Fruit fly (Drosophila melanogaster) whole organism, embryonic: ENCODE measurements around the gene CG8671.

Experiments used
- Adf1 ChIP-seq: fragments of 200-800 bp; sonication (Bioruptor generic); IDR thresholded peaks from 2 replicates; pipeline ENCODE4 v1.3.6; 2022; ENCODE audit warnings: missing biosample characterization, missing genetic modification characterization
- Aef1 ChIP-seq: fragments of 200-800 bp; sonication (Bioruptor generic); IDR thresholded peaks from 3 replicates; pipeline ENCODE4 v1.3.6; 2022; ENCODE audit warnings: missing biosample characterization, missing genetic modification characterization
- B-H1 ChIP-seq: fragments of 200-800 bp; sonication (Bioruptor generic); IDR thresholded peaks from 3 replicates; pipeline ENCODE4 v1.3.6; 2022; ENCODE audit warnings: missing biosample characterization, missing genetic modification characterization
- B-H2 ChIP-seq: fragments of 200-800 bp; sonication (Bioruptor generic); optimal IDR thresholded peaks from 2 replicates; lab custom pipeline; 2018; ENCODE audit warnings: missing biosample characterization, mild to moderate bottlenecking, missing genetic modification characterization
- Bteb2 ChIP-seq: fragments of 200-800 bp; sonication (Bioruptor generic); optimal IDR thresholded peaks from 2 replicates; lab custom pipeline; 2016; ENCODE audit warnings: missing biosample characterization, missing genetic modification characterization
- CG12659 ChIP-seq: fragments of 200-800 bp; sonication (Bioruptor generic); optimal IDR thresholded peaks from 3 replicates; lab custom pipeline; 2017; ENCODE audit warnings: mild to moderate bottlenecking, missing biosample characterization, missing genetic modification reagents, missing genetic modification characterization
- CG12744 ChIP-seq: fragments of 200-800 bp; sonication (Bioruptor generic); optimal IDR thresholded peaks from 2 replicates; lab custom pipeline; 2016; ENCODE audit warnings: missing biosample characterization, missing genetic modification characterization
- CG13624 ChIP-seq: fragments of 200-800 bp; sonication (Bioruptor generic); optimal IDR thresholded peaks from 2 replicates; lab custom pipeline; 2016; ENCODE audit warnings: missing biosample characterization, missing genetic modification characterization
- CG16863 ChIP-seq: fragments of 200-800 bp; sonication (Bioruptor generic); optimal IDR thresholded peaks from 3 replicates; lab custom pipeline; 2016; ENCODE audit warnings: missing biosample characterization, missing genetic modification characterization
- CG2129 ChIP-seq: fragments of 200-800 bp; sonication (Bioruptor generic); IDR thresholded peaks from 2 replicates; pipeline ENCODE4 v1.3.6; 2022; ENCODE audit warnings: missing biosample characterization, missing genetic modification characterization; ENCODE audit not compliant: partially characterized antibody
- CG30403 ChIP-seq: fragments of 200-800 bp; sonication (Bioruptor generic); optimal IDR thresholded peaks from 3 replicates; lab custom pipeline; 2016; ENCODE audit warnings: missing biosample characterization, missing genetic modification characterization
- CG33213 ChIP-seq: fragments of 200-800 bp; sonication (Bioruptor generic); optimal IDR thresholded peaks from 3 replicates; lab custom pipeline; 2016; ENCODE audit warnings: missing biosample characterization, missing genetic modification characterization
- CG3726 ChIP-seq: fragments of 200-800 bp; sonication (Bioruptor generic); IDR thresholded peaks from 3 replicates; pipeline ENCODE4, ENCODE4 v1.3.6; 2022; ENCODE audit warnings: missing biosample characterization, missing genetic modification characterization
- CG4328 ChIP-seq: fragments of 200-800 bp; sonication (Bioruptor generic); optimal IDR thresholded peaks from 3 replicates; lab custom pipeline; 2017; ENCODE audit warnings: missing biosample characterization, missing genetic modification reagents, missing genetic modification characterization
- CG8290 ChIP-seq, 3 experiments: fragments of 200-800 bp; sonication (Bioruptor generic); optimal IDR thresholded peaks; 2 replicates each; lab custom pipeline; 2016 to 2019; ENCODE audit warnings: missing biosample characterization in 3 of 3, missing genetic modification characterization in 3 of 3, mild to moderate bottlenecking in 2 of 3, moderate library complexity in 1 of 3
- CG8359 ChIP-seq: fragments of 200-800 bp; sonication (Bioruptor generic); optimal IDR thresholded peaks from 2 replicates; lab custom pipeline; 2017; ENCODE audit warnings: missing biosample characterization, mild to moderate bottlenecking, missing genetic modification characterization, borderline replicate concordance
- CG9437 ChIP-seq: fragments of 200-800 bp; sonication (Bioruptor generic); optimal IDR thresholded peaks from 2 replicates; lab custom pipeline; 2018; ENCODE audit warnings: missing biosample characterization, mild to moderate bottlenecking, missing genetic modification characterization
- CG9797 ChIP-seq: fragments of 200-800 bp; sonication (Bioruptor generic); optimal IDR thresholded peaks from 3 replicates; lab custom pipeline; 2018; ENCODE audit warnings: missing biosample characterization, mild to moderate bottlenecking, missing genetic modification characterization
- D ChIP-seq, 2 experiments: fragments of 200-800 bp in 1 of 2; fragments of >200 bp in 1 of 2; sonication (Bioruptor generic) in 1 of 2; optimal IDR thresholded peaks; 2 replicates in 1 of 2; 3 replicates in 1 of 2; lab custom pipeline; 2017; ENCODE audit warnings: mild to moderate bottlenecking in 1 of 2, missing biosample characterization in 1 of 2, missing genetic modification characterization in 1 of 2, missing genetic modification reagents in 1 of 2
- Dp ChIP-seq: fragments of 200-800 bp; sonication (Bioruptor generic); optimal IDR thresholded peaks from 2 replicates; lab custom pipeline; 2018; ENCODE audit warnings: missing biosample characterization, mild to moderate bottlenecking, missing genetic modification characterization, moderate library complexity
- Dref ChIP-seq: fragments of 200-800 bp; sonication (Bioruptor generic); IDR thresholded peaks from 2 replicates; pipeline ENCODE4 v1.3.6; 2022; ENCODE audit warnings: missing biosample characterization, missing genetic modification characterization
- Drgx ChIP-seq: fragments of 200-800 bp; sonication (Bioruptor generic); IDR thresholded peaks from 2 replicates; pipeline ENCODE4 v1.3.6; 2022; ENCODE audit warnings: missing biosample characterization, missing genetic modification characterization
- E2f1 ChIP-seq: fragments of 200-800 bp; sonication (Bioruptor generic); IDR thresholded peaks from 2 replicates; pipeline ENCODE4 v1.3.6; 2022; ENCODE audit warnings: missing biosample characterization, missing genetic modification characterization
- Gug ChIP-seq: fragments of 200-800 bp; sonication (Bioruptor generic); IDR thresholded peaks from 4 replicates; pipeline ENCODE4 v1.3.6; 2022; ENCODE audit warnings: missing biosample characterization, missing genetic modification characterization
- HLH4C ChIP-seq: fragments of 200-800 bp; sonication (Bioruptor generic); IDR thresholded peaks from 3 replicates; pipeline ENCODE4 v1.3.6; 2022; ENCODE audit warnings: missing biosample characterization, missing genetic modification characterization; ENCODE audit not compliant: partially characterized antibody
- HLH54F ChIP-seq: fragments of 200-800 bp; sonication (Bioruptor generic); optimal IDR thresholded peaks from 3 replicates; lab custom pipeline; 2016; ENCODE audit warnings: missing biosample characterization, missing genetic modification characterization
- Hmx ChIP-seq: fragments of 200-800 bp; sonication (Bioruptor generic); optimal IDR thresholded peaks from 2 replicates; lab custom pipeline; 2016; ENCODE audit warnings: missing biosample characterization, missing genetic modification characterization
- Hr3 ChIP-seq: fragments of 200-800 bp; sonication (Bioruptor generic); optimal IDR thresholded peaks from 3 replicates; lab custom pipeline; 2016; ENCODE audit warnings: missing biosample characterization, missing genetic modification characterization
- NFAT ChIP-seq: fragments of 200-800 bp; sonication (Bioruptor generic); IDR thresholded peaks from 2 replicates; pipeline ENCODE4 v1.3.6; 2022; ENCODE audit warnings: missing biosample characterization, missing genetic modification characterization
- Sox100B ChIP-seq: fragments of 200-800 bp; sonication (Bioruptor generic); optimal IDR thresholded peaks from 3 replicates; lab custom pipeline; 2018; ENCODE audit warnings: missing biosample characterization, mild to moderate bottlenecking, missing genetic modification characterization
- Sry-β ChIP-seq: fragments of 200-800 bp; sonication (Bioruptor generic); optimal IDR thresholded peaks from 2 replicates; lab custom pipeline; 2018; ENCODE audit warnings: missing biosample characterization, mild to moderate bottlenecking, missing genetic modification characterization, moderate library complexity
- Sry-δ ChIP-seq: fragments of 200-800 bp; sonication (Bioruptor generic); optimal IDR thresholded peaks from 2 replicates; lab custom pipeline; 2016; ENCODE audit warnings: missing biosample characterization, missing genetic modification characterization
- ac ChIP-seq: fragments of 200-800 bp; sonication (Bioruptor generic); optimal IDR thresholded peaks from 3 replicates; lab custom pipeline; 2017; ENCODE audit warnings: missing biosample characterization, mild to moderate bottlenecking, missing genetic modification characterization
- ara ChIP-seq: fragments of 200-800 bp; sonication (Bioruptor generic); IDR thresholded peaks from 2 replicates; pipeline ENCODE4 v1.3.6; 2022; ENCODE audit warnings: missing biosample characterization, missing genetic modification characterization
- bbx ChIP-seq: fragments of 200-800 bp; sonication (Bioruptor generic); IDR thresholded peaks from 2 replicates; pipeline ENCODE4 v1.3.6; 2022; ENCODE audit warnings: missing biosample characterization, missing genetic modification characterization; ENCODE audit not compliant: partially characterized antibody
- bcd ChIP-seq: fragments of 200-800 bp; sonication (Bioruptor generic); optimal IDR thresholded peaks from 2 replicates; lab custom pipeline; 2017; ENCODE audit warnings: missing biosample characterization, mild to moderate bottlenecking, missing genetic modification characterization
- cad ChIP-seq: fragments of >200 bp; optimal IDR thresholded peaks from 2 replicates; lab custom pipeline; 2017; ENCODE audit warnings: missing biosample characterization, missing genetic modification characterization
- crc ChIP-seq: fragments of 200-800 bp; sonication (Bioruptor generic); optimal IDR thresholded peaks from 2 replicates; lab custom pipeline; 2016; ENCODE audit warnings: missing biosample characterization, missing genetic modification characterization
- dm ChIP-seq: fragments of 200-800 bp; sonication (Bioruptor generic); optimal IDR thresholded peaks from 3 replicates; lab custom pipeline; 2016; ENCODE audit warnings: missing biosample characterization, missing genetic modification characterization
- her ChIP-seq: fragments of 200-800 bp; sonication (Bioruptor generic); optimal IDR thresholded peaks from 2 replicates; lab custom pipeline; 2016; ENCODE audit warnings: missing biosample characterization, missing genetic modification characterization
- kay ChIP-seq: fragments of 200-800 bp; sonication (Bioruptor generic); optimal IDR thresholded peaks from 2 replicates; lab custom pipeline; 2016; ENCODE audit warnings: missing biosample characterization, missing genetic modification characterization
- lbe ChIP-seq: fragments of 200-800 bp; sonication (Bioruptor generic); optimal IDR thresholded peaks from 2 replicates; lab custom pipeline; 2016; ENCODE audit warnings: missing biosample characterization, mild to moderate bottlenecking, missing genetic modification characterization
- lilli ChIP-seq: fragments of 200-800 bp; sonication (Bioruptor generic); optimal IDR thresholded peaks from 3 replicates; lab custom pipeline; 2016; ENCODE audit warnings: missing biosample characterization, missing genetic modification characterization
- lola ChIP-seq, 3 experiments: fragments of >200 bp in 2 of 3; fragments of 200-800 bp in 1 of 3; sonication (Bioruptor generic) in 1 of 3; optimal IDR thresholded peaks; 2 replicates each; lab custom pipeline; 2017 to 2019; ENCODE audit warnings: missing biosample characterization in 3 of 3, missing genetic modification characterization in 3 of 3, mild to moderate bottlenecking in 1 of 3, moderate library complexity in 1 of 3
- oc ChIP-seq: fragments of 200-800 bp; sonication (Bioruptor generic); optimal IDR thresholded peaks from 2 replicates; lab custom pipeline; 2018; ENCODE audit warnings: missing biosample characterization, mild to moderate bottlenecking, missing genetic modification characterization, moderate library complexity
- ssp ChIP-seq: fragments of 200-800 bp; sonication (Bioruptor generic); IDR thresholded peaks from 2 replicates; pipeline ENCODE4 v1.3.6; 2022; ENCODE audit warnings: missing biosample characterization, missing genetic modification characterization
- twi ChIP-seq: fragments of 200-800 bp; optimal IDR thresholded peaks from 2 replicates; lab custom pipeline; 2019; ENCODE audit warnings: missing biosample characterization, mild to moderate bottlenecking, missing genetic modification characterization, moderate library complexity
- wdn ChIP-seq: fragments of 200-800 bp; sonication (Bioruptor generic); IDR thresholded peaks from 2 replicates; pipeline ENCODE4 v1.3.6; 2022; ENCODE audit warnings: missing biosample characterization, missing genetic modification characterization
- z ChIP-seq: fragments of 200-800 bp; sonication (Bioruptor generic); IDR thresholded peaks from 3 replicates; pipeline ENCODE4 v1.3.6; 2022; ENCODE audit warnings: missing biosample characterization, missing genetic modification characterization

Gene CG8671

dm6 chr2L:21310427-21311199 is 47.9 kb downstream of the CG8671 start, which contains the start of gene crc (continued):
- TF ChIP-seq wdn, result no peak
- no peak for TF ChIP-seq CG8359 (GFP tag; lab: Kevin White, UChicago)
- TF ChIP-seq kay (GFP tag; lab: Kevin White, UChicago), result peak; percentile 7
- TF ChIP-seq her (GFP tag; lab: Kevin White, UChicago), result peak; percentile 47
- peak; percentile 1; the same call in 1 of the 3 replicates for TF ChIP-seq B-H1
- TF ChIP-seq bbx (GFP tag; lab: Robert Waterston, UW), result no peak
- TF ChIP-seq CG30403 (GFP tag; lab: Kevin White, UChicago), result peak; percentile 57
- TF ChIP-seq Sry-δ, result peak; percentile 63
- no peak for TF ChIP-seq NFAT (GFP tag; lab: Robert Waterston, UW)
- no peak for TF ChIP-seq CG2129 (GFP tag; lab: Robert Waterston, UW)
- TF ChIP-seq CG3726 (GFP tag; lab: Robert Waterston, UW), result no peak
- TF ChIP-seq CG8290 (GFP tag; optimal IDR thresholded peaks at IDR 0.05; lab: Kevin White, UChicago), result no peak
- TF ChIP-seq CG8290 (tag; optimal IDR thresholded peaks at IDR 0.05; lab: Kevin White, UChicago), result peak in 1 of 2 experiments; percentile 21
- TF ChIP-seq CG13624 (GFP tag; lab: Kevin White, UChicago), result peak; percentile 58
- no peak for TF ChIP-seq B-H2
- peak; percentile 49 for TF ChIP-seq CG12659 (GFP tag; lab: Kevin White, UChicago)
- TF ChIP-seq twi (tag; lab: Kevin White, UChicago), result no peak
- no peak for TF ChIP-seq Dp (GFP tag; lab: Kevin White, UChicago)
- TF ChIP-seq D (optimal IDR thresholded peaks at IDR 0.05; lab: Kevin White, UChicago), result peak; percentile 12
- no peak for TF ChIP-seq D (GFP tag; optimal IDR thresholded peaks at IDR 0.05; lab: Kevin White, UChicago)
- peak; percentile 70 for TF ChIP-seq HLH4C
- TF ChIP-seq Sox100B (GFP tag; lab: Kevin White, UChicago), result no peak
- no peak for TF ChIP-seq CG4328 (GFP tag; lab: Kevin White, UChicago)
- peak; percentile 30 for TF ChIP-seq CG9797 (GFP tag; lab: Kevin White, UChicago)
- TF ChIP-seq Sry-β (GFP tag; lab: Kevin White, UChicago), result no peak
- TF ChIP-seq lbe (GFP tag; lab: Kevin White, UChicago), result no peak
- TF ChIP-seq ac, result no peak
- no peak for TF ChIP-seq Hr3 (GFP tag; lab: Kevin White, UChicago)
- TF ChIP-seq CG16863, result no peak
- no peak for TF ChIP-seq Adf1 (GFP tag; lab: Robert Waterston, UW)
- TF ChIP-seq Hmx (GFP tag; lab: Kevin White, UChicago), result no peak
- TF ChIP-seq Aef1 (GFP tag; lab: Robert Waterston, UW), result no peak
- no peak for TF ChIP-seq HLH54F
- TF ChIP-seq lilli, result peak; percentile 29
- no peak for TF ChIP-seq Drgx (GFP tag; lab: Robert Waterston, UW)
- TF ChIP-seq dm (GFP tag; lab: Kevin White, UChicago), result peak; percentile 47
- TF ChIP-seq cad (GFP tag; lab: Kevin White, UChicago), result no peak
- TF ChIP-seq z (GFP tag; lab: Robert Waterston, UW), result no peak
- TF ChIP-seq ara (GFP tag; lab: Robert Waterston, UW), result no peak
- TF ChIP-seq crc (GFP tag; lab: Kevin White, UChicago), result no peak
- no peak for TF ChIP-seq oc (tag; lab: Kevin White, UChicago)
- TF ChIP-seq Dref (GFP tag; lab: Robert Waterston, UW), result no peak
- TF ChIP-seq Bteb2 (GFP tag; lab: Kevin White, UChicago), result no peak
- TF ChIP-seq bcd (GFP tag; lab: Kevin White, UChicago), result no peak
- TF ChIP-seq Gug (GFP tag; lab: Robert Waterston, UW), result no peak
- no peak for TF ChIP-seq E2f1 (GFP tag; lab: Robert Waterston, UW)
- no peak for TF ChIP-seq CG33213 (GFP tag; lab: Kevin White, UChicago)
- TF ChIP-seq CG9437, result no peak
- peak in 1 of 3 experiments; percentile 57 for TF ChIP-seq lola (GFP tag; optimal IDR thresholded peaks at IDR 0.05; lab: Kevin White, UChicago)
- no peak for TF ChIP-seq CG12744 (GFP tag; lab: Kevin White, UChicago)
- no peak for TF ChIP-seq ssp
